Worm (Caenorhabditis elegans): Measurements from ENCODE around the gene dsl-6.

DNA sequence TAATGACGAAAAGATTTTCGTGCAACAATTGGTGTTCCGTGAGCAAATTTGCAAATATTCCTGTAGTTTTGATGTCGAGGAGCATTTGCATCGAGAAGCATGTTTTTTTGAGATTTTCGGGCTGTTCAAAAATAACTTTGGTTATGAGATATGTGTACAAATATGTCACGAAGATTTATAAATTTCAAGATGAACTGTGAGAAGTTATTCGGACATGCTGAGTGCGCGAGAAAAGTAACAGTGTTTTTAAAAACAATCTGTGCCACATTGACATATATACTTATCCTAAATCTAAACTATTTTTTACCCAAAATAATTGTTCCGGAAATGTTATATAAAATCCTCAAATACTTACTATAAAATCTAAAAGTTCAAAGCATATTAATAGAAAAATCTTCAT lies 23.6 kb upstream of the dsl-6 start, which contains the start of gene F22B3.7:
- no peak for TF ChIP-seq dao-5 (tag; optimal IDR thresholded peaks at IDR 0.05)
- TF ChIP-seq him-1 (tag; optimal IDR thresholded peaks at IDR 0.05): no peak

Measured in whole organism, L4/young adult.